Worm (Caenorhabditis elegans) whole organism, late embryonic: Measurements from ENCODE around the gene cpl-1.

Experiments
- ama-1 ChIP-seq: fragments of 150-350 bp; optimal IDR thresholded peaks from 2 replicates; lab custom pipeline; 2014
- ceh-2 ChIP-seq: sonication (generic microtip); optimal IDR thresholded peaks from 2 replicates; lab custom pipeline; 2016; ENCODE audit warnings: missing genotype, missing genetic modification characterization, missing compliant biosample characterization
- ceh-48 ChIP-seq: sonication (generic microtip); optimal IDR thresholded peaks from 2 replicates; lab custom pipeline; 2016; ENCODE audit warnings: missing genetic modification characterization, inconsistent platforms, missing compliant biosample characterization
- che-1 ChIP-seq: sonication (generic microtip); optimal IDR thresholded peaks from 2 replicates; lab custom pipeline; 2016; ENCODE audit warnings: mild to moderate bottlenecking, missing genetic modification characterization, missing compliant biosample characterization
- dmd-4 ChIP-seq: sonication (generic microtip); optimal IDR thresholded peaks from 2 replicates; lab custom pipeline; 2016; ENCODE audit warnings: borderline replicate concordance, missing genetic modification characterization, missing compliant biosample characterization
- fkh-10 ChIP-seq: fragments of 150-350 bp; optimal IDR thresholded peaks from 2 replicates; lab custom pipeline; 2014; ENCODE audit warnings: missing biosample characterization, missing genetic modification reagents, missing genetic modification characterization
- nhr-11 ChIP-seq: fragments of 150-350 bp; optimal IDR thresholded peaks from 2 replicates; lab custom pipeline; 2014; ENCODE audit warnings: missing biosample characterization, missing genetic modification characterization
- nhr-232 ChIP-seq: sonication (generic microtip); optimal IDR thresholded peaks from 2 replicates; lab custom pipeline; 2016; ENCODE audit warnings: missing genetic modification characterization, missing compliant biosample characterization
- pha-4 ChIP-seq: fragments of 150-350 bp; optimal IDR thresholded peaks from 2 replicates; lab custom pipeline; 2018; ENCODE audit warnings: missing biosample characterization, missing genetic modification reagents, missing genetic modification characterization
- pqm-1 ChIP-seq: sonication (generic microtip); optimal IDR thresholded peaks from 2 replicates; lab custom pipeline; 2016; ENCODE audit warnings: missing genetic modification characterization, missing compliant biosample characterization
- rnt-1 ChIP-seq: sonication (generic microtip); optimal IDR thresholded peaks from 2 replicates; lab custom pipeline; 2016; ENCODE audit warnings: missing genetic modification characterization, missing compliant biosample characterization
- syd-9 ChIP-seq: sonication (generic microtip); optimal IDR thresholded peaks from 2 replicates; lab custom pipeline; 2016; ENCODE audit warnings: mild to moderate bottlenecking, missing genetic modification characterization, moderate library complexity, missing compliant biosample characterization
- ttx-3 ChIP-seq: sonication (generic microtip); optimal IDR thresholded peaks from 2 replicates; lab custom pipeline; 2016; ENCODE audit warnings: missing genetic modification reagents, missing genetic modification characterization, missing compliant biosample characterization
- unc-3 ChIP-seq, 2 experiments: fragments of 200-800 bp in 1 of 2; sonication (Bioruptor generic) in 1 of 2; sonication (generic microtip) in 1 of 2; conservative IDR thresholded peaks in 1 of 2; optimal IDR thresholded peaks in 1 of 2; 2 replicates each; pipeline versions ENCODE4 v1.3.6 to Lab custom; 2016 to 2022; ENCODE audit warnings: missing compliant biosample characterization in 2 of 2, missing genetic modification characterization in 2 of 2, missing genetic modification reagents in 1 of 2

DNA sequence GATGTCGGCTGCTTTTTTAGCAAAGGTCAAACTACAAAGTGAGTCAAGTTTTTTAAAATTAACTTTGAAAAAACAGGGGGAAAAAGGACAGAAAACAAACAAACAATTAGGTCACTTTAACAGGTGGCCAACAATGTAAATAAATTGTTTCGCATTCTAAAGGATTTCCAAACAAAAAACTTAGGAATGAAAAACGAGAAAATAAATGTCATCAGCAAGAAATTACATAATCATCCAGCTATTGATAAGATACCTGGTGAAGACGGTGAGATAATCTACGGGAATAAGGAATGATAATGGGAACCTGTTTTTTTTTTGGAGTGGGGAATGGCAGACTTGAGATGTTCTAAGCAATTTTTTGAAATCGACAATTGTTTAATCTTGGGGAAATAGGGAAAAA, 956 bp upstream of the cpl-1 start:
- TF ChIP-seq dmd-4 (tag; lab: Kevin White, UChicago): no peak
- no peak for TF ChIP-seq unc-3 (GFP tag; conservative IDR thresholded peaks at IDR 0.05; lab: Robert Waterston, UW)
- no peak for TF ChIP-seq unc-3 (tag; optimal IDR thresholded peaks at IDR 0.05; lab: Kevin White, UChicago)
- TF ChIP-seq pha-4: no peak
- no peak for TF ChIP-seq fkh-10 (GFP tag; lab: Kevin White, UChicago)
- TF ChIP-seq nhr-11 (tag; lab: Kevin White, UChicago): no peak
- no peak for TF ChIP-seq ttx-3
- no peak for TF ChIP-seq rnt-1 (tag; lab: Kevin White, UChicago)
- TF ChIP-seq che-1: no peak
- TF ChIP-seq ceh-2: no peak
- no peak for TF ChIP-seq nhr-232 (tag; lab: Kevin White, UChicago)
- TF ChIP-seq pqm-1 (tag; lab: Kevin White, UChicago): no peak
- TF ChIP-seq ama-1 (lab: Kevin White, UChicago): no peak
- no peak for TF ChIP-seq syd-9
- TF ChIP-seq ceh-48 (tag; lab: Kevin White, UChicago): no peak
